Worm (Caenorhabditis elegans): Measurements from ENCODE around the gene egl-38.

ce11 chrIV:10155475-10155874 is 45.2 kb upstream of the egl-38 start, which contains the start of gene ttr-54:
- TF ChIP-seq ztf-29 (GFP tag; IDR thresholded peaks at IDR 0.05), result no peak
- TF ChIP-seq med-1 (GFP tag; optimal IDR thresholded peaks at IDR 0.05; ENCODE audit: insufficient read depth), result no peak
- TF ChIP-seq klf-2 (GFP tag; conservative IDR thresholded peaks at IDR 0.05), result no peak
- no peak for TF ChIP-seq flt-1 (GFP tag; IDR thresholded peaks at IDR 0.05)
- TF ChIP-seq tab-1 (GFP tag; IDR thresholded peaks at IDR 0.05), result no peak
- no peak for TF ChIP-seq cog-1 (tag; optimal IDR thresholded peaks at IDR 0.05)
- TF ChIP-seq ztf-23 (GFP tag; IDR thresholded peaks at IDR 0.05), result no peak
- no peak for TF ChIP-seq T22C8.4 (GFP tag; IDR thresholded peaks at IDR 0.05)
